Worm (Caenorhabditis elegans) whole organism, L4 larva: ENCODE measurements around the gene dre-1.
A peak's percentile ranks its signal among the peaks of the same experiment; 100 is the strongest.

Experiments
- F10B5.3 ChIP-seq: sonication (generic microtip); optimal IDR thresholded peaks from 2 replicates; lab custom pipeline; 2016; ENCODE audit warnings: mild to moderate bottlenecking, missing genetic modification characterization, missing compliant biosample characterization
- F37D6.2 ChIP-seq: sonication (generic microtip); optimal IDR thresholded peaks from 2 replicates; lab custom pipeline; 2016; ENCODE audit warnings: mild to moderate bottlenecking, missing genetic modification characterization, missing compliant biosample characterization
- F44E2.7 ChIP-seq: fragments of 200-800 bp; sonication (Bioruptor generic); IDR thresholded peaks from 2 replicates; pipeline ENCODE4 v2.1.2; 2022; ENCODE audit warnings: missing genetic modification characterization, missing compliant biosample characterization
- R02D3.7 ChIP-seq: fragments of 150-350 bp; sonication (generic microtip); optimal IDR thresholded peaks from 3 replicates; lab custom pipeline; 2014; ENCODE audit warnings: missing biosample characterization, missing genetic modification characterization
- Y48G9A.11 ChIP-seq: fragments of 200-800 bp; sonication (Bioruptor generic); IDR thresholded peaks from 2 replicates; pipeline ENCODE4 v1.3.6; 2022; ENCODE audit warnings: missing genetic modification reagents, missing genetic modification characterization, missing compliant biosample characterization
- Y75B8A.6 ChIP-seq: fragments of 200-800 bp; sonication (Bioruptor generic); IDR thresholded peaks from 2 replicates; pipeline ENCODE4 v1.3.6; 2022; ENCODE audit warnings: missing genetic modification reagents, missing genetic modification characterization, missing compliant biosample characterization
- ZK337.2 ChIP-seq: fragments of 200-800 bp; sonication (Bioruptor generic); IDR thresholded peaks from 2 replicates; pipeline ENCODE4 v1.3.6; 2022; ENCODE audit warnings: missing genetic modification reagents, missing genetic modification characterization, missing compliant biosample characterization
- ZK546.5 ChIP-seq, 2 experiments: sonication (generic microtip); optimal IDR thresholded peaks; 2 replicates each; lab custom pipeline; 2017; ENCODE audit warnings: missing biosample characterization in 2 of 2, missing genetic modification characterization in 2 of 2
- aha-1 ChIP-seq: fragments of 150-350 bp; peaks from one replicate; lab custom pipeline; 2014; ENCODE audit warnings: missing biosample characterization, missing genetic modification characterization
- aly-2 ChIP-seq: sonication (generic microtip); optimal IDR thresholded peaks from 2 replicates; lab custom pipeline; 2018; ENCODE audit warnings: missing biosample characterization, missing genetic modification characterization
- ceh-32 ChIP-seq: sonication (generic microtip); optimal IDR thresholded peaks from 2 replicates; lab custom pipeline; 2016; ENCODE audit warnings: mild to moderate bottlenecking, missing genetic modification characterization, missing compliant biosample characterization; ENCODE audit not compliant: poor library complexity
- ceh-82 ChIP-seq: sonication (generic microtip); optimal IDR thresholded peaks from 2 replicates; lab custom pipeline; 2017; ENCODE audit warnings: missing biosample characterization, missing genetic modification characterization
- ctbp-1 ChIP-seq: fragments of 200-800 bp; sonication (Bioruptor generic); IDR thresholded peaks from 2 replicates; pipeline ENCODE4 v1.3.6; 2022; ENCODE audit warnings: missing genetic modification reagents, missing genetic modification characterization, missing compliant biosample characterization
- daf-12 ChIP-seq: fragments of 150-350 bp; optimal IDR thresholded peaks from 2 replicates; lab custom pipeline; 2014; ENCODE audit warnings: missing biosample characterization, missing genetic modification reagents, missing genetic modification characterization
- daf-8 ChIP-seq: fragments of 200-800 bp; sonication (Bioruptor generic); IDR thresholded peaks from 2 replicates; pipeline ENCODE4 v1.3.6; 2022; ENCODE audit warnings: missing genetic modification characterization, missing compliant biosample characterization
- dmd-8 ChIP-seq: fragments of 200-800 bp; sonication (Bioruptor generic); IDR thresholded peaks from 2 replicates; pipeline ENCODE4 v1.3.6; 2022; ENCODE audit warnings: missing genetic modification characterization, missing compliant biosample characterization
- dmd-9 ChIP-seq: fragments of 200-800 bp; sonication (Bioruptor generic); IDR thresholded peaks from 2 replicates; pipeline ENCODE4 v1.3.6; 2022; ENCODE audit warnings: missing genetic modification reagents, missing genetic modification characterization, missing compliant biosample characterization
- egl-27 ChIP-seq: sonication (generic microtip); optimal IDR thresholded peaks from 3 replicates; lab custom pipeline; 2017; ENCODE audit warnings: missing biosample characterization, missing genetic modification reagents, missing genetic modification characterization
- fkh-10 ChIP-seq: fragments of 150-350 bp; optimal IDR thresholded peaks from 2 replicates; lab custom pipeline; 2014; ENCODE audit warnings: missing biosample characterization, missing genetic modification reagents, missing genetic modification characterization
- gei-8 ChIP-seq: fragments of 200-800 bp; sonication (Bioruptor generic); optimal IDR thresholded peaks from 2 replicates; lab custom pipeline; 2018; ENCODE audit warnings: mild to moderate bottlenecking, missing genetic modification characterization, missing compliant biosample characterization
- hif-1 ChIP-seq, 2 experiments: sonication (generic microtip); optimal IDR thresholded peaks; 2 replicates each; lab custom pipeline; 2016 to 2017; ENCODE audit warnings: missing compliant biosample characterization in 2 of 2, missing genetic modification characterization in 2 of 2, missing genetic modification reagents in 2 of 2, missing genotype in 2 of 2, mild to moderate bottlenecking in 1 of 2
- hlh-11 ChIP-seq: fragments of 200-800 bp; sonication (Bioruptor generic); optimal IDR thresholded peaks from 2 replicates; lab custom pipeline; 2018; ENCODE audit warnings: mild to moderate bottlenecking, missing genetic modification characterization, missing compliant biosample characterization
- hlh-30 ChIP-seq: sonication (generic microtip); optimal IDR thresholded peaks from 2 replicates; lab custom pipeline; 2017; ENCODE audit warnings: antibody characterized with exemption, mild to moderate bottlenecking, missing genetic modification characterization, missing compliant biosample characterization; ENCODE audit not compliant: insufficient read depth
- hmg-1.1 ChIP-seq: fragments of 200-800 bp; sonication (Bioruptor generic); IDR thresholded peaks from 2 replicates; pipeline ENCODE4 v1.3.6; 2022; ENCODE audit warnings: missing genetic modification reagents, missing genetic modification characterization, missing compliant biosample characterization
- jun-1 ChIP-seq: fragments of 150-350 bp; optimal IDR thresholded peaks from 2 replicates; lab custom pipeline; 2014; ENCODE audit warnings: missing biosample characterization, missing genetic modification reagents, missing genetic modification characterization
- lin-15B ChIP-seq: fragments of 150-350 bp; sonication (generic microtip); optimal IDR thresholded peaks from 3 replicates; lab custom pipeline; 2014; ENCODE audit warnings: missing biosample characterization, missing genetic modification characterization
- lin-29 ChIP-seq: fragments of 200-800 bp; sonication (Bioruptor generic); IDR thresholded peaks from 2 replicates; pipeline ENCODE4 v1.3.6; 2022; ENCODE audit warnings: missing genetic modification reagents, missing genetic modification characterization, missing compliant biosample characterization
- lin-38 ChIP-seq: fragments of 200-800 bp; sonication (Bioruptor generic); IDR thresholded peaks from 2 replicates; pipeline ENCODE4 v1.3.6; 2022; ENCODE audit warnings: missing genetic modification reagents, missing genetic modification characterization, missing compliant biosample characterization
- lin-39 ChIP-seq: fragments of 150-350 bp; optimal IDR thresholded peaks from 2 replicates; lab custom pipeline; 2014; ENCODE audit warnings: missing biosample characterization, missing genetic modification reagents, missing genetic modification characterization
- madf-5 ChIP-seq, 2 experiments: fragments of 200-800 bp; sonication (Bioruptor generic); IDR thresholded peaks; 2 replicates each; pipeline ENCODE4 v1.3.6; 2022; ENCODE audit warnings: missing compliant biosample characterization in 2 of 2, missing genetic modification characterization in 2 of 2
- mes-2 ChIP-seq: sonication (generic microtip); optimal IDR thresholded peaks from 2 replicates; lab custom pipeline; 2016; ENCODE audit warnings: missing genotype, mild to moderate bottlenecking, missing genetic modification characterization, missing compliant biosample characterization; ENCODE audit not compliant: poor library complexity, severe bottlenecking
- nhr-11 ChIP-seq: fragments of 150-350 bp; optimal IDR thresholded peaks from 2 replicates; lab custom pipeline; 2014; ENCODE audit warnings: missing biosample characterization, missing genetic modification characterization
- nhr-111 ChIP-seq: fragments of 200-800 bp; sonication (Bioruptor generic); optimal IDR thresholded peaks from 2 replicates; lab custom pipeline; 2018; ENCODE audit warnings: mild to moderate bottlenecking, missing genetic modification characterization, missing compliant biosample characterization
- nhr-25 ChIP-seq: sonication (generic microtip); optimal IDR thresholded peaks from 2 replicates; lab custom pipeline; 2017; ENCODE audit warnings: missing genetic modification characterization, mild to moderate bottlenecking, missing compliant biosample characterization, antibody characterized with exemption, moderate library complexity, borderline replicate concordance; ENCODE audit not compliant: insufficient read depth
- nhr-41 ChIP-seq: fragments of 200-800 bp; sonication (Bioruptor generic); IDR thresholded peaks from 2 replicates; pipeline ENCODE4 v1.3.6; 2022; ENCODE audit warnings: missing genetic modification reagents, missing genetic modification characterization, missing compliant biosample characterization
- nhr-42 ChIP-seq: fragments of 200-800 bp; sonication (Bioruptor generic); IDR thresholded peaks from 2 replicates; pipeline ENCODE4 v1.3.6; 2022; ENCODE audit warnings: missing genetic modification characterization, missing compliant biosample characterization
- pha-4 ChIP-seq, 2 experiments: fragments of 150-350 bp in 1 of 2; fragments of 200-800 bp in 1 of 2; sonication (Bioruptor generic) in 1 of 2; IDR thresholded peaks in 1 of 2; optimal IDR thresholded peaks in 1 of 2; 2 replicates each; pipeline versions ENCODE4 v1.3.6 to Lab custom; 2014 to 2022; ENCODE audit warnings: missing genetic modification characterization in 2 of 2, missing genetic modification reagents in 2 of 2, missing biosample characterization in 1 of 2, missing compliant biosample characterization in 1 of 2
- php-3 ChIP-seq: fragments of 200-800 bp; sonication (Bioruptor generic); IDR thresholded peaks from 2 replicates; pipeline ENCODE4 v1.3.6; 2022; ENCODE audit warnings: missing genetic modification reagents, missing genetic modification characterization, missing compliant biosample characterization
- rbr-2 ChIP-seq: sonication (generic microtip); optimal IDR thresholded peaks from 2 replicates; lab custom pipeline; 2016; ENCODE audit warnings: missing genotype, missing genetic modification characterization, missing compliant biosample characterization
- saeg-2 ChIP-seq: fragments of 200-800 bp; sonication (Bioruptor generic); IDR thresholded peaks from 2 replicates; pipeline ENCODE4 v1.3.6; 2022; ENCODE audit warnings: missing genetic modification reagents, missing genetic modification characterization, missing compliant biosample characterization
- sdz-12 ChIP-seq: fragments of 200-800 bp; sonication (Bioruptor generic); optimal IDR thresholded peaks from 2 replicates; lab custom pipeline; 2018; ENCODE audit warnings: mild to moderate bottlenecking, missing genetic modification characterization, missing compliant biosample characterization
- snpc-4 ChIP-seq: fragments of 150-350 bp; optimal IDR thresholded peaks from 2 replicates; lab custom pipeline; 2014; ENCODE audit warnings: missing biosample characterization, missing genetic modification characterization
- spr-3 ChIP-seq: fragments of 200-800 bp; sonication (Bioruptor generic); optimal IDR thresholded peaks from 2 replicates; lab custom pipeline; 2018; ENCODE audit warnings: mild to moderate bottlenecking, missing genetic modification characterization, missing compliant biosample characterization
- tag-97 ChIP-seq: fragments of 200-800 bp; sonication (Bioruptor generic); IDR thresholded peaks from 2 replicates; pipeline ENCODE4 v1.3.6; 2022; ENCODE audit warnings: missing genetic modification characterization, missing compliant biosample characterization
- unc-130 ChIP-seq: sonication (generic microtip); optimal IDR thresholded peaks from 2 replicates; lab custom pipeline; 2016; ENCODE audit warnings: missing genetic modification reagents, missing genetic modification characterization, missing compliant biosample characterization
- vab-7 ChIP-seq: fragments of 200-800 bp; sonication (Bioruptor generic); IDR thresholded peaks from 2 replicates; pipeline ENCODE4 v1.3.6; 2022; ENCODE audit warnings: missing genetic modification reagents, missing genetic modification characterization, missing compliant biosample characterization
- zag-1 ChIP-seq: fragments of 150-350 bp; optimal IDR thresholded peaks from 2 replicates; lab custom pipeline; 2014; ENCODE audit warnings: missing biosample characterization, missing genetic modification characterization
- zfp-2 ChIP-seq: sonication (generic microtip); optimal IDR thresholded peaks from 2 replicates; lab custom pipeline; 2016; ENCODE audit warnings: mild to moderate bottlenecking, missing genetic modification characterization, missing compliant biosample characterization
- zfp-3 ChIP-seq: fragments of 200-800 bp; sonication (Bioruptor generic); conservative IDR thresholded peaks from 2 replicates; pipeline ENCODE4 v1.3.6; 2022; ENCODE audit warnings: missing genetic modification reagents, missing genetic modification characterization, missing compliant biosample characterization
- zip-11 ChIP-seq: fragments of 200-800 bp; sonication (Bioruptor generic); IDR thresholded peaks from 2 replicates; pipeline ENCODE4 v1.3.6; 2022; ENCODE audit warnings: missing genetic modification characterization, missing compliant biosample characterization

Gene dre-1

ce11 chrV:6514887-6515324 lies 31.4 kb downstream of the dre-1 start, which contains the start of gene dpy-11 (continued):
- peak; percentile 53 for TF ChIP-seq lin-38
- peak; percentile 45 for TF ChIP-seq hmg-1.1 (GFP tag; lab: Robert Waterston, UW)
- peak; percentile 12 for TF ChIP-seq spr-3 (GFP tag; lab: Kevin White, UChicago)
- TF ChIP-seq daf-8 (GFP tag; lab: Robert Waterston, UW) = no peak
- no peak for TF ChIP-seq rbr-2 (tag; lab: Kevin White, UChicago)
- TF ChIP-seq snpc-4 (tag; lab: Kevin White, UChicago) = no peak
- TF ChIP-seq hif-1 (tag; optimal IDR thresholded peaks at IDR 0.05; lab: Kevin White, UChicago) = peak in 1 of 2 experiments; percentile 20
- TF ChIP-seq Y48G9A.11 = peak; percentile 36; the same call in 1 of the 2 replicates
- TF ChIP-seq fkh-10 (GFP tag; lab: Kevin White, UChicago) = no peak
- peak; percentile 55 for TF ChIP-seq nhr-25 (tag; lab: Kevin White, UChicago)
- peak; percentile 46 for TF ChIP-seq gei-8
- no peak for TF ChIP-seq pha-4 (GFP tag; IDR thresholded peaks at IDR 0.05; lab: Robert Waterston, UW)
- no peak for TF ChIP-seq pha-4 (tag; optimal IDR thresholded peaks at IDR 0.05; lab: Kevin White, UChicago)
- TF ChIP-seq nhr-111 = no peak
- no peak for TF ChIP-seq dmd-9 (GFP tag; lab: Robert Waterston, UW)
- peak; percentile 79 for TF ChIP-seq hlh-11 (tag; lab: Kevin White, UChicago)
- TF ChIP-seq lin-39 (tag; lab: Kevin White, UChicago) = no peak
- TF ChIP-seq lin-15B = no peak
- peak; percentile 93 for TF ChIP-seq zfp-3 (GFP tag; lab: Robert Waterston, UW)
- TF ChIP-seq ZK546.5 (tag; optimal IDR thresholded peaks at IDR 0.05; lab: Kevin White, UChicago) = no peak
- TF ChIP-seq aha-1 = peak; percentile 98
- no peak for TF ChIP-seq ceh-82 (tag; lab: Kevin White, UChicago)
- TF ChIP-seq jun-1 (tag; lab: Kevin White, UChicago) = no peak
- TF ChIP-seq F37D6.2 (tag; lab: Kevin White, UChicago) = no peak
- no peak for TF ChIP-seq lin-29 (GFP tag; lab: Robert Waterston, UW)
- no peak for TF ChIP-seq dmd-8 (GFP tag; lab: Robert Waterston, UW)
- no peak for TF ChIP-seq F10B5.3
- no peak for TF ChIP-seq nhr-41
- TF ChIP-seq nhr-11 (tag; lab: Kevin White, UChicago) = no peak
- TF ChIP-seq ctbp-1 (GFP tag; lab: Robert Waterston, UW) = 0 out of 2 replicates have a peak, but pooled peaks have one; percentile 36
- TF ChIP-seq aly-2 (tag; lab: Kevin White, UChicago) = no peak
- TF ChIP-seq nhr-42 (GFP tag; lab: Robert Waterston, UW) = no peak
- peak; percentile 35; the same call in 1 of the 2 replicates for TF ChIP-seq ZK337.2
- TF ChIP-seq zag-1 = no peak
- no peak for TF ChIP-seq madf-5 (GFP tag; IDR thresholded peaks at IDR 0.05; lab: Robert Waterston, UW)
- no peak for TF ChIP-seq R02D3.7 (tag; lab: Kevin White, UChicago)
- no peak for TF ChIP-seq zip-11 (GFP tag; lab: Robert Waterston, UW)
- no peak for TF ChIP-seq vab-7 (GFP tag; lab: Robert Waterston, UW)
- no peak for TF ChIP-seq unc-130 (GFP tag; lab: Kevin White, UChicago)
- TF ChIP-seq saeg-2 (GFP tag; lab: Robert Waterston, UW) = no peak
- TF ChIP-seq Y75B8A.6 (GFP tag; lab: Robert Waterston, UW) = peak; percentile 91
- 0 out of 2 replicates have a peak, but pooled peaks have one; percentile 8 for TF ChIP-seq php-3
- no peak for TF ChIP-seq hlh-30 (tag; lab: Kevin White, UChicago)
- peak; percentile 55 for TF ChIP-seq mes-2 (tag; lab: Kevin White, UChicago)
- no peak for TF ChIP-seq F44E2.7 (GFP tag; lab: Robert Waterston, UW)
- peak; percentile 90 for TF ChIP-seq sdz-12 (GFP tag; lab: Kevin White, UChicago)
- no peak for TF ChIP-seq ceh-32 (tag; lab: Kevin White, UChicago)
- no peak for TF ChIP-seq tag-97 (GFP tag; lab: Robert Waterston, UW)
- TF ChIP-seq egl-27 (tag; lab: Kevin White, UChicago) = no peak
- TF ChIP-seq zfp-2 (tag; lab: Kevin White, UChicago) = no peak
- TF ChIP-seq daf-12 (tag; lab: Kevin White, UChicago) = no peak
